Worm (Caenorhabditis elegans) whole organism, young adult: ENCODE measurements around the gene ZK897.10.

Source experiments
- B0019.2 ChIP-seq: fragments of 200-800 bp; sonication (Bioruptor generic); conservative IDR thresholded peaks from 2 replicates; pipeline ENCODE4 v1.3.6; 2022; ENCODE audit warnings: missing genetic modification reagents, missing genetic modification characterization, missing compliant biosample characterization
- B0035.1 ChIP-seq: sonication (generic microtip); optimal IDR thresholded peaks from 2 replicates; lab custom pipeline; 2016; ENCODE audit warnings: missing genetic modification characterization, mild to moderate bottlenecking, missing compliant biosample characterization, missing genotype, missing genetic modification reagents
- B0336.3 ChIP-seq: fragments of 200-800 bp; sonication (Bioruptor generic); IDR thresholded peaks from 2 replicates; pipeline ENCODE4 v1.3.6; 2022; ENCODE audit warnings: missing genetic modification characterization, missing compliant biosample characterization
- C06A6.2 ChIP-seq: fragments of 200-800 bp; sonication (Bioruptor generic); conservative IDR thresholded peaks from 2 replicates; pipeline ENCODE4 v1.3.6; 2022; ENCODE audit warnings: missing genetic modification characterization, missing compliant biosample characterization
- F22D6.2 ChIP-seq: sonication (generic microtip); optimal IDR thresholded peaks from 2 replicates; lab custom pipeline; 2016; ENCODE audit warnings: mild to moderate bottlenecking, missing genetic modification characterization, missing compliant biosample characterization
- F57C9.4 ChIP-seq: sonication (generic microtip); optimal IDR thresholded peaks from 2 replicates; lab custom pipeline; 2017; ENCODE audit warnings: mild to moderate bottlenecking, missing genetic modification characterization, missing compliant biosample characterization
- K12H6.12 ChIP-seq: fragments of 200-800 bp; sonication (Bioruptor generic); optimal IDR thresholded peaks from 2 replicates; lab custom pipeline; 2018; ENCODE audit warnings: mild to moderate bottlenecking, missing genetic modification characterization, missing compliant biosample characterization
- Y79H2A.3 ChIP-seq: fragments of 200-800 bp; sonication (Bioruptor generic); conservative IDR thresholded peaks from 2 replicates; pipeline ENCODE4 v1.3.6; 2022; ENCODE audit warnings: missing genetic modification reagents, missing genetic modification characterization, missing compliant biosample characterization
- akir-1 ChIP-seq: fragments of 200-800 bp; sonication (Bioruptor generic); optimal IDR thresholded peaks from 2 replicates; lab custom pipeline; 2018; ENCODE audit warnings: mild to moderate bottlenecking, missing genetic modification characterization, moderate library complexity, missing compliant biosample characterization
- ama-1 ChIP-seq, 3 experiments: fragments of 150-350 bp in 1 of 3; sonication (generic microtip) in 2 of 3; optimal IDR thresholded peaks; 2 replicates each; lab custom pipeline; 2014 to 2018; ENCODE audit warnings: missing biosample characterization in 2 of 3, missing genetic modification characterization in 2 of 3, missing genetic modification reagents in 2 of 3
- ceh-79 ChIP-seq: sonication (generic microtip); optimal IDR thresholded peaks from 2 replicates; lab custom pipeline; 2017; ENCODE audit warnings: mild to moderate bottlenecking, missing genetic modification characterization, missing compliant biosample characterization
- die-1 ChIP-seq: sonication (generic microtip); optimal IDR thresholded peaks from 2 replicates; lab custom pipeline; 2016; ENCODE audit warnings: missing genotype, mild to moderate bottlenecking, missing genetic modification characterization, missing compliant biosample characterization
- dox-1 ChIP-seq: fragments of 200-800 bp; sonication (Bioruptor generic); IDR thresholded peaks from 2 replicates; pipeline ENCODE4 v1.3.6; 2022; ENCODE audit warnings: missing genetic modification reagents, missing genetic modification characterization, missing compliant biosample characterization
- dpl-1 ChIP-seq: fragments of 150-350 bp; optimal IDR thresholded peaks from 2 replicates; lab custom pipeline; 2014; ENCODE audit warnings: missing biosample characterization, missing genetic modification reagents, missing genetic modification characterization
- egl-18 ChIP-seq: fragments of 200-800 bp; sonication (Bioruptor generic); IDR thresholded peaks from 2 replicates; pipeline ENCODE4 v1.3.6; 2022; ENCODE audit warnings: missing genetic modification reagents, missing genetic modification characterization, missing compliant biosample characterization
- egrh-3 ChIP-seq: fragments of 200-800 bp; sonication (Bioruptor generic); IDR thresholded peaks from 2 replicates; pipeline ENCODE4 v1.3.6; 2022; ENCODE audit warnings: missing genetic modification reagents, missing genetic modification characterization, missing compliant biosample characterization
- ekl-4 ChIP-seq: fragments of 200-800 bp; sonication (Bioruptor generic); IDR thresholded peaks from 2 replicates; pipeline ENCODE4 v1.3.6; 2022; ENCODE audit warnings: missing genetic modification reagents, missing genetic modification characterization, missing compliant biosample characterization
- fkh-3 ChIP-seq: sonication (generic microtip); optimal IDR thresholded peaks from 2 replicates; lab custom pipeline; 2016; ENCODE audit warnings: mild to moderate bottlenecking, missing genetic modification characterization, missing compliant biosample characterization
- hsf-1 ChIP-seq: fragments of 200-800 bp; sonication (Bioruptor generic); IDR thresholded peaks from 2 replicates; pipeline ENCODE4 v1.3.6; 2022; ENCODE audit warnings: missing genetic modification reagents, missing genetic modification characterization, missing compliant biosample characterization
- let-607 ChIP-seq, 2 experiments: fragments of 200-800 bp in 1 of 2; sonication (Bioruptor generic) in 1 of 2; sonication (generic microtip) in 1 of 2; optimal IDR thresholded peaks; 2 replicates each; lab custom pipeline; 2016 to 2018; ENCODE audit warnings: mild to moderate bottlenecking in 2 of 2, missing compliant biosample characterization in 2 of 2, missing genetic modification characterization in 2 of 2, moderate library complexity in 2 of 2, missing genotype in 1 of 2
- lin-26 ChIP-seq: fragments of 200-800 bp; sonication (Bioruptor generic); IDR thresholded peaks from 2 replicates; pipeline ENCODE4 v1.3.6; 2022; ENCODE audit warnings: missing genetic modification reagents, missing genetic modification characterization, missing compliant biosample characterization
- lin-54 ChIP-seq: fragments of 200-800 bp; sonication (Bioruptor generic); optimal IDR thresholded peaks from 2 replicates; lab custom pipeline; 2018; ENCODE audit warnings: mild to moderate bottlenecking, missing genetic modification characterization, missing compliant biosample characterization
- lsl-1 ChIP-seq: fragments of 200-800 bp; sonication (Bioruptor generic); optimal IDR thresholded peaks from 2 replicates; lab custom pipeline; 2018; ENCODE audit warnings: mild to moderate bottlenecking, missing genetic modification characterization, moderate library complexity, missing compliant biosample characterization
- nhr-120 ChIP-seq: fragments of 200-800 bp; sonication (Bioruptor generic); IDR thresholded peaks from 2 replicates; pipeline ENCODE4 v1.3.6; 2022; ENCODE audit warnings: missing genetic modification characterization, missing compliant biosample characterization
- nhr-80 ChIP-seq: sonication (generic microtip); optimal IDR thresholded peaks from 2 replicates; lab custom pipeline; 2016; ENCODE audit warnings: missing genetic modification characterization, missing compliant biosample characterization
- pha-4 ChIP-seq: fragments of 150-350 bp; sonication (generic microtip); optimal IDR thresholded peaks from 2 replicates; lab custom pipeline; 2014; ENCODE audit warnings: missing biosample characterization, missing genetic modification reagents, missing genetic modification characterization
- snpc-1.3 ChIP-seq: sonication (generic microtip); optimal IDR thresholded peaks from 2 replicates; lab custom pipeline; 2017; ENCODE audit warnings: missing genetic modification characterization, mild to moderate bottlenecking, missing compliant biosample characterization, antibody characterized with exemption, moderate library complexity, missing genotype, missing genetic modification reagents; ENCODE audit not compliant: insufficient read depth
- snpc-3.4 ChIP-seq: sonication (generic microtip); optimal IDR thresholded peaks from 2 replicates; lab custom pipeline; 2017; ENCODE audit warnings: missing genetic modification characterization, mild to moderate bottlenecking, missing compliant biosample characterization, antibody characterized with exemption, moderate library complexity, missing genotype, missing genetic modification reagents
- snpc-4 ChIP-seq, 5 experiments: fragments of 150-350 bp in 1 of 5; sonication (generic microtip) in 4 of 5; optimal IDR thresholded peaks; 2 replicates each; lab custom pipeline; 2014 to 2018; ENCODE audit warnings: missing genetic modification characterization in 5 of 5, missing biosample characterization in 3 of 5, antibody characterized with exemption in 2 of 5, mild to moderate bottlenecking in 2 of 5, missing compliant biosample characterization in 2 of 5, missing genotype in 2 of 5, moderate library complexity in 2 of 5, missing genetic modification reagents in 1 of 5
- tbx-9 ChIP-seq: sonication (generic microtip); optimal IDR thresholded peaks from 2 replicates; lab custom pipeline; 2016; ENCODE audit warnings: borderline replicate concordance, missing genetic modification characterization, inconsistent platforms, missing compliant biosample characterization
- ztf-18 ChIP-seq: sonication (generic microtip); optimal IDR thresholded peaks from 2 replicates; lab custom pipeline; 2016; ENCODE audit warnings: missing genotype, mild to moderate bottlenecking, missing genetic modification characterization, missing compliant biosample characterization
- ztf-25 ChIP-seq: fragments of 200-800 bp; sonication (Bioruptor generic); IDR thresholded peaks from 2 replicates; pipeline ENCODE4 v1.3.6; 2022; ENCODE audit warnings: missing genetic modification reagents, missing genetic modification characterization, missing compliant biosample characterization
- ztf-26 ChIP-seq: sonication (generic microtip); optimal IDR thresholded peaks from 2 replicates; lab custom pipeline; 2017; ENCODE audit warnings: missing genetic modification characterization, missing compliant biosample characterization
- ztf-3 ChIP-seq: fragments of 200-800 bp; sonication (Bioruptor generic); optimal IDR thresholded peaks from 2 replicates; lab custom pipeline; 2018; ENCODE audit warnings: mild to moderate bottlenecking, missing genetic modification characterization, missing compliant biosample characterization

The ZK897.10 gene

ce11 chrIV:12743680-12744079, 21.5 kb upstream of the ZK897.10 start (continued):
- no peak for TF ChIP-seq snpc-3.4 (tag; lab: Kevin White, UChicago)

DNA sequence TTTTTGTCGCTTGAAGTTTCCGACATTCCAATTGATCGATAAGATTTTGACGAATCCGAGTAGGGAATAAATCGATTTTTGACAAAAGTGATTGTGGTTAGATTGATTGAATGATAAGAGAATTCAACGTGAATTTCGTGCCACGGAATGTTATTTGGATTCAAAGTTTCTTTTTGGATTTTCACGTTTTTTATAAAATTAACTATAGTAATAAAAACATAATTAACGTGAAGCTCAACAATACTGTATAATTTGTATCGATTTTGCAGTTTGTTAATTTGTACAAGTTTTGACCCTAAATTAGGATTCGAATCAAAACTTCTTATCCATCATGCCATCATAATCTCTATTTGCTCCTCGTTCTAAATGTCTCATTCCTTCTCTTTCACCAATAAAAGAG, 20.4 kb upstream of the ZK897.10 start, which contains the start of gene C36H8.1:
Gene C36H8.1 (minus strand): TSS at position 101 of the 400 bp plus-strand sequence.
- no peak for TF ChIP-seq B0035.1 (tag; lab: Kevin White, UChicago)

- TF ChIP-seq ztf-25 (GFP tag; lab: Robert Waterston, UW) (no peak), ztf-3 (GFP tag; lab: Kevin White, UChicago) (no peak), let-607 (tag; optimal IDR thresholded peaks at IDR 0.05; lab: Kevin White, UChicago) (no peak), Y79H2A.3 (GFP tag; lab: Robert Waterston, UW) (no peak), C06A6.2 (GFP tag; lab: Robert Waterston, UW) (no peak), fkh-3 (tag; lab: Kevin White, UChicago) (no peak), F57C9.4 (tag; lab: Kevin White, UChicago) (no peak), dox-1 (GFP tag; lab: Robert Waterston, UW) (no peak), F22D6.2 (no peak), snpc-4 (GFP tag; optimal IDR thresholded peaks at IDR 0.05; lab: Kevin White, UChicago) (no peak), snpc-4 (tag; optimal IDR thresholded peaks at IDR 0.05; lab: Kevin White, UChicago) (no peak), dpl-1 (GFP tag; lab: Kevin White, UChicago) (no peak), ekl-4 (GFP tag; lab: Robert Waterston, UW) (no peak), K12H6.12 (tag; lab: Kevin White, UChicago) (no peak), B0019.2 (GFP tag; lab: Robert Waterston, UW) (no peak), ceh-79 (no peak)
Measured at ce11 chrIV:12746284-12746683, 18.9 kb upstream of the ZK897.10 start, which contains the start of gene inx-6. Gene inx-6 (plus strand): TSS chrIV:12746584.

- TF ChIP-seq die-1 (no peak), akir-1 (GFP tag; lab: Kevin White, UChicago) (no peak), egl-18 (no peak), nhr-120 (GFP tag; lab: Robert Waterston, UW) (no peak), B0336.3 (GFP tag; lab: Robert Waterston, UW) (no peak), hsf-1 (GFP tag; lab: Robert Waterston, UW) (no peak), ztf-26 (tag; lab: Kevin White, UChicago) (no peak), lsl-1 (no peak), egrh-3 (GFP tag; lab: Robert Waterston, UW) (no peak), tbx-9 (tag; lab: Kevin White, UChicago) (no peak), snpc-1.3 (no peak), ama-1 (optimal IDR thresholded peaks at IDR 0.05; lab: Kevin White, UChicago) (no peak), ama-1 (GFP tag; optimal IDR thresholded peaks at IDR 0.05; lab: Kevin White, UChicago) (no peak), B0019.2 (GFP tag; lab: Robert Waterston, UW) (no peak), lin-54 (GFP tag; lab: Kevin White, UChicago) (no peak), pha-4 (tag; lab: Kevin White, UChicago) (no peak), ceh-79 (no peak), ztf-18 (no peak), nhr-80 (tag; lab: Kevin White, UChicago) (no peak), lin-26 (GFP tag; lab: Robert Waterston, UW) (no peak), ztf-3 (GFP tag; lab: Kevin White, UChicago) (no peak)
Measured at ce11 chrIV:12748760-12749159, 16.4 kb upstream of the ZK897.10 start.
